Worm (Caenorhabditis elegans) whole organism, mixed stage, embryonic: ENCODE measurements around the gene arle-14.

ENCODE experiments used
- M03D4.4 ChIP-seq: sonication (generic microtip); optimal IDR thresholded peaks from 2 replicates; lab custom pipeline; 2017; ENCODE audit warnings: mild to moderate bottlenecking, missing genetic modification characterization, missing compliant biosample characterization
- bed-3 ChIP-seq: fragments of 200-800 bp; sonication (Bioruptor generic); optimal IDR thresholded peaks from 3 replicates; lab custom pipeline; 2018; ENCODE audit warnings: mild to moderate bottlenecking, missing genetic modification characterization, moderate library complexity, missing compliant biosample characterization
- blmp-1 ChIP-seq: fragments of 150-350 bp; optimal IDR thresholded peaks from 2 replicates; lab custom pipeline; 2014; ENCODE audit warnings: missing biosample characterization, missing genetic modification characterization
- ceh-39 ChIP-seq: fragments of 150-350 bp; optimal IDR thresholded peaks from 2 replicates; lab custom pipeline; 2014; ENCODE audit warnings: missing biosample characterization, missing genetic modification characterization
- ceh-43 ChIP-seq: fragments of 200-800 bp; sonication (Bioruptor generic); optimal IDR thresholded peaks from 2 replicates; lab custom pipeline; 2018; ENCODE audit warnings: mild to moderate bottlenecking, missing genetic modification characterization, moderate library complexity, missing compliant biosample characterization
- ceh-83 ChIP-seq: fragments of 200-800 bp; sonication (Bioruptor generic); optimal IDR thresholded peaks from 2 replicates; lab custom pipeline; 2018; ENCODE audit warnings: mild to moderate bottlenecking, missing genetic modification characterization, missing compliant biosample characterization
- ces-1 ChIP-seq: fragments of 150-350 bp; optimal IDR thresholded peaks from 2 replicates; lab custom pipeline; 2014; ENCODE audit warnings: missing biosample characterization, missing genetic modification reagents, missing genetic modification characterization
- cnd-1 ChIP-seq: fragments of 200-800 bp; sonication (Bioruptor generic); optimal IDR thresholded peaks from 2 replicates; lab custom pipeline; 2018; ENCODE audit warnings: mild to moderate bottlenecking, missing genetic modification characterization, missing compliant biosample characterization
- drap-1 ChIP-seq: fragments of 200-800 bp; sonication (Bioruptor generic); optimal IDR thresholded peaks from 3 replicates; lab custom pipeline; 2018; ENCODE audit warnings: mild to moderate bottlenecking, missing genetic modification characterization, missing compliant biosample characterization
- elt-1 ChIP-seq: sonication (generic microtip); optimal IDR thresholded peaks from 2 replicates; lab custom pipeline; 2017; ENCODE audit warnings: missing genetic modification characterization, mild to moderate bottlenecking, missing compliant biosample characterization, antibody characterized with exemption, moderate library complexity, borderline replicate concordance; ENCODE audit not compliant: insufficient read depth
- elt-3 ChIP-seq: fragments of 150-350 bp; optimal IDR thresholded peaks from 2 replicates; lab custom pipeline; 2014; ENCODE audit warnings: missing biosample characterization, missing genetic modification characterization
- flh-1 ChIP-seq: fragments of 200-800 bp; sonication (Bioruptor generic); optimal IDR thresholded peaks from 2 replicates; lab custom pipeline; 2018; ENCODE audit warnings: mild to moderate bottlenecking, missing genetic modification characterization, moderate library complexity, missing compliant biosample characterization
- ham-2 ChIP-seq: fragments of 200-800 bp; sonication (Bioruptor generic); optimal IDR thresholded peaks from 2 replicates; lab custom pipeline; 2018; ENCODE audit warnings: mild to moderate bottlenecking, missing genetic modification characterization, missing compliant biosample characterization
- hlh-1 ChIP-seq: fragments of 150-350 bp; optimal IDR thresholded peaks from 2 replicates; lab custom pipeline; 2014; ENCODE audit warnings: missing biosample characterization, missing genetic modification reagents, missing genetic modification characterization
- lin-13 ChIP-seq: fragments of 150-350 bp; optimal IDR thresholded peaks from 2 replicates; lab custom pipeline; 2014; ENCODE audit warnings: missing biosample characterization, missing genetic modification characterization
- lin-32 ChIP-seq: fragments of 200-800 bp; sonication (Bioruptor generic); optimal IDR thresholded peaks from 2 replicates; lab custom pipeline; 2018; ENCODE audit warnings: mild to moderate bottlenecking, missing genetic modification characterization, missing compliant biosample characterization
- lsy-2 ChIP-seq: fragments of 150-350 bp; optimal IDR thresholded peaks from 2 replicates; lab custom pipeline; 2014; ENCODE audit warnings: missing biosample characterization, missing genetic modification characterization
- mab-5 ChIP-seq: fragments of 150-350 bp; optimal IDR thresholded peaks from 2 replicates; lab custom pipeline; 2014; ENCODE audit warnings: missing biosample characterization, missing genetic modification characterization
- mep-1 ChIP-seq: fragments of 150-350 bp; optimal IDR thresholded peaks from 2 replicates; lab custom pipeline; 2017; ENCODE audit warnings: missing biosample characterization, missing genetic modification reagents, missing genetic modification characterization, inconsistent platforms
- mls-2 ChIP-seq: sonication (generic microtip); optimal IDR thresholded peaks from 2 replicates; lab custom pipeline; 2016; ENCODE audit warnings: mild to moderate bottlenecking, missing genetic modification characterization, moderate library complexity, missing compliant biosample characterization
- nhr-12 ChIP-seq: fragments of 150-350 bp; optimal IDR thresholded peaks from 2 replicates; lab custom pipeline; 2014; ENCODE audit warnings: missing biosample characterization, missing genetic modification characterization
- nhr-2 ChIP-seq: fragments of 150-350 bp; optimal IDR thresholded peaks from 2 replicates; lab custom pipeline; 2014; ENCODE audit warnings: missing biosample characterization, missing genetic modification characterization
- nhr-237 ChIP-seq: fragments of 150-350 bp; optimal IDR thresholded peaks from 2 replicates; lab custom pipeline; 2014; ENCODE audit warnings: missing biosample characterization, missing genetic modification characterization
- nhr-28 ChIP-seq: fragments of 150-350 bp; optimal IDR thresholded peaks from 2 replicates; lab custom pipeline; 2014; ENCODE audit warnings: missing biosample characterization, missing genetic modification characterization
- nhr-76 ChIP-seq: sonication (generic microtip); optimal IDR thresholded peaks from 2 replicates; lab custom pipeline; 2017; ENCODE audit warnings: missing biosample characterization, missing genetic modification characterization
- pha-4 ChIP-seq: fragments of 150-350 bp; optimal IDR thresholded peaks from 2 replicates; lab custom pipeline; 2018; ENCODE audit warnings: missing biosample characterization, missing genetic modification reagents, missing genetic modification characterization
- sem-2 ChIP-seq: fragments of 200-800 bp; sonication (Bioruptor generic); optimal IDR thresholded peaks from 2 replicates; lab custom pipeline; 2018; ENCODE audit warnings: mild to moderate bottlenecking, missing genetic modification characterization, missing compliant biosample characterization
- snpc-4 ChIP-seq: fragments of 150-350 bp; optimal IDR thresholded peaks from 2 replicates; lab custom pipeline; 2014; ENCODE audit warnings: missing biosample characterization, missing genetic modification characterization
- sptf-1 ChIP-seq: sonication (generic microtip); optimal IDR thresholded peaks from 2 replicates; lab custom pipeline; 2017; ENCODE audit warnings: mild to moderate bottlenecking, missing genetic modification characterization, moderate library complexity, missing compliant biosample characterization
- tbx-8 ChIP-seq: fragments of 200-800 bp; sonication (Bioruptor generic); optimal IDR thresholded peaks from 2 replicates; lab custom pipeline; 2018; ENCODE audit warnings: mild to moderate bottlenecking, missing genetic modification characterization, moderate library complexity, missing compliant biosample characterization
- unc-120 ChIP-seq: sonication (generic microtip); optimal IDR thresholded peaks from 2 replicates; lab custom pipeline; 2017; ENCODE audit warnings: missing genetic modification characterization, missing compliant biosample characterization; ENCODE audit not compliant: poor library complexity, severe bottlenecking
- unc-39 ChIP-seq: fragments of 150-350 bp; optimal IDR thresholded peaks from 2 replicates; lab custom pipeline; 2014; ENCODE audit warnings: missing biosample characterization, missing genetic modification characterization
- unc-62 ChIP-seq: fragments of 150-350 bp; optimal IDR thresholded peaks from 2 replicates; lab custom pipeline; 2014; ENCODE audit warnings: missing biosample characterization, missing genetic modification reagents, missing genetic modification characterization
- zip-8 ChIP-seq: fragments of 150-350 bp; optimal IDR thresholded peaks from 2 replicates; lab custom pipeline; 2014; ENCODE audit warnings: missing biosample characterization, missing genetic modification characterization
- ztf-11 ChIP-seq: fragments of 150-350 bp; optimal IDR thresholded peaks from 2 replicates; lab custom pipeline; 2014; ENCODE audit warnings: missing biosample characterization, missing genetic modification characterization

Gene arle-14

DNA sequence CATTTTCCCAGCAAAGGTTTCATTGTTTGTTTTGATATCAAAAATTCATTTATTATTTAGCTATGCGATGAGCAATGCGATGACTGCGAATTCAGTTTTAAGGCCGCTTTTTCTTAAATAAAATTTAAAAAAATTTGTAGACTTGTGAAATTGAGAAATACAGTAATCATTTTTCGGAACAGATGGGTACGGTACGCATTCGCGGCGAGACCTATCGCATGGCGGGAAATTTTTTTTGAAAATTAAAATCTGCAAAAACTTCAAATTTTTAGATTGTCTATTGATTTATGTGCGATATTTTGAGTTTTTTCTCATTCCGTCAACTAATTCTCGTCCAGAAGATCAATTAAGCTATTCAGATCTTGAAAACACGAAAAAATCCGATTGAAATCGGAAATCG lies 29.2 kb upstream of the arle-14 start:
- TF ChIP-seq mep-1 (no peak), bed-3 (GFP tag; lab: Kevin White, UChicago) (no peak), ces-1 (GFP tag; lab: Kevin White, UChicago) (no peak), mab-5 (tag; lab: Kevin White, UChicago) (no peak), snpc-4 (tag; lab: Kevin White, UChicago) (no peak), blmp-1 (tag; lab: Kevin White, UChicago) (no peak), flh-1 (GFP tag; lab: Kevin White, UChicago) (no peak), nhr-237 (no peak), unc-39 (no peak), nhr-76 (tag; lab: Kevin White, UChicago) (no peak), elt-1 (tag; lab: Kevin White, UChicago) (no peak), lin-32 (no peak), nhr-12 (tag; lab: Kevin White, UChicago) (no peak), elt-3 (no peak), M03D4.4 (tag; lab: Kevin White, UChicago) (no peak)

DNA sequence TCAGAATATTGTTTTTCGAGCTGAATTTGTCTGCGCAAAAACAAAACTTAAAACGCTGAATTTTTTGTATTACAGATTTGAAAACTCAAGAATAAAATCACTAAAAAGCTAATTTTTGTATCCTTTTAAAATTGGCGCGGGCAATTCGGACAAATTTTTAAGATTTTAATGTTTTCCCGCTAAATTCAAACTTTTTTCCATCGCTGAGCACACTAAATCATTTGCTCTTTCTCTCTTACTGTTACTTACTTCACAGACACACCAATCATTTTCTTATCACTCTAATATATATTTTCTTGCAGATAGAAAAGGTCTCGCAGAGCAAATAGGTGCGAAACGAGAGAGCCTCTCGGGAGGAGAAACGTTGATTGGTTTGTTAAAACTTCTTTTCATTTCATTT lies 28.8 kb upstream of the arle-14 start, which contains the start of gene par-3:
Gene par-3 (plus strand): TSS at position 301 of the 400 bp plus-strand sequence.
- TF ChIP-seq sem-2 (GFP tag; lab: Kevin White, UChicago) (no peak), mls-2 (tag; lab: Kevin White, UChicago) (no peak), ham-2 (GFP tag; lab: Kevin White, UChicago) (no peak), blmp-1 (tag; lab: Kevin White, UChicago) (no peak), tbx-8 (GFP tag; lab: Kevin White, UChicago) (no peak)

DNA sequence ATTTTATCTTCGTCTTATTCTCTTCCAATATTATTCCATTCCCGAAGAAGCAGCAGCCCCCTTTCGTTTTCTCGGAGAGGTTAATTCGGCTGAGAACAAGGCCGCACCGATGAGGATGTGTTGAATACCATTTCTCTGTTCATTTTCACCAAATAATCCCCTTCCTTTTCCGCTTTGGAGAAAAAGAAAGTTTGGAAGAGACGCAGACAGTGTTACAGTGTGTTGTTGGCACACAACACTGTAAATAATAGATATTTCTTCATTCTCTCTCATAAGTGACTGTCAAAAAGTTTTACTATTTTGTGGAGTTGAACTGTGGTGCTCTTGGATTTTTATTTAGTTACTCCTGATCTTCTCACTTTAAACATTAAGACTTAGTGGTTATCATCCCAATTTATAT lies 27.4 kb upstream of the arle-14 start:
- TF ChIP-seq pha-4 (tag; lab: Kevin White, UChicago) (peak; percentile 38), blmp-1 (tag; lab: Kevin White, UChicago) (peak; percentile 91), mls-2 (tag; lab: Kevin White, UChicago) (no peak)

DNA sequence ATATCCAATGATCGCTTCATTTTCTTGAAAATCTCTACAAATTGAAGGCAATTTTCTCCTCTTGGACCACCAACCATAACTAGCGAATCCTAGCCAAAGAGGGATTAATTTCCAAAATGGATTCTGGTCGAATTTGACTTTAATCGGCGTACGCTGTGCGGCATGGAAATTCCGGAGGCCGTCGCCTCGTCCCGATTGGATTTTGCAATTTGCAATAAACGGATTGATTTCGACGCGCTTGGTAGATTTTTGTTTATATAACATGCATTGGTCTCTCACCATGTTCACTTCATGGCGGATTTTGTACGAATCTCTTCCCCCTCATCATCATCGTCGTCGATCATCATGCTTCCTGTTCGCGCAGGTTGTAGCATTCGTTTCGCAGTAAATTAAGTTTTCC lies 27.0 kb upstream of the arle-14 start:
- TF ChIP-seq snpc-4 (tag; lab: Kevin White, UChicago) (no peak), ham-2 (GFP tag; lab: Kevin White, UChicago) (peak; percentile 3), ces-1 (GFP tag; lab: Kevin White, UChicago) (peak; percentile 68), unc-39 (no peak), nhr-12 (tag; lab: Kevin White, UChicago) (no peak), ceh-43 (GFP tag; lab: Kevin White, UChicago) (no peak)

DNA sequence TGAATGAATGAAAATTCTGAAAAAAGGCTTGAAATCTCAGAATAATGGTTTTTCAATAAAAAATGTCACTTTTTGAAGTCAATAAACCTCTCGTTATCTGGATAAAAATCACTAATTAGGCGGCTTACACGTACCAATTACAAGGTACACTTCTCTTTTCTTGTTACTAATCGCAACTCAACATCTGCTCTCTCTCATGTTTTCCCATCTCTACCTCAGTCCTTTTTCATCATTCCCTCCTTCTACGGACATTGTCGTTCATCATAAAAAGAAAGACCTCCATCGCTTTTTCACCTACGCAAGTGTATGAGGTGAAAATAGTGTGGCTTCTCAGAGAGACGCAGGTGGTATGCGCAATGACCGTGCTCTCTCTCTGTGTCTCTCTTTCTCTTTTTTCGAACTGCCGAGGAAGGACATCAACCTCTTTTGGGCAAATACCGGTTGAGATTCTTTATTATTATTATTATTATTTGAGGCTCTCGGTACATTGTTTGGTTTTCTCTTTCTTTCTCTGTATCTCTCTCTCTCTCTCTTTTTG lies 24.7 kb upstream of the arle-14 start:
- peak; percentile 62 for TF ChIP-seq ham-2 (GFP tag; lab: Kevin White, UChicago)
- TF ChIP-seq mls-2 (tag; lab: Kevin White, UChicago): peak; percentile 63
- no peak for TF ChIP-seq ceh-43 (GFP tag; lab: Kevin White, UChicago)
- no peak for TF ChIP-seq hlh-1 (tag; lab: Kevin White, UChicago)
- no peak for TF ChIP-seq lin-32
- no peak for TF ChIP-seq nhr-28 (tag; lab: Kevin White, UChicago)
- TF ChIP-seq mep-1: no peak
- peak; percentile 19 for TF ChIP-seq cnd-1
- TF ChIP-seq ces-1 (GFP tag; lab: Kevin White, UChicago): no peak
- peak; percentile 78 for TF ChIP-seq elt-1 (tag; lab: Kevin White, UChicago)
- TF ChIP-seq drap-1 (GFP tag; lab: Kevin White, UChicago): no peak
- no peak for TF ChIP-seq ceh-83 (GFP tag; lab: Kevin White, UChicago)
- TF ChIP-seq bed-3 (GFP tag; lab: Kevin White, UChicago): no peak
- TF ChIP-seq lin-13: no peak
- peak; percentile 53 for TF ChIP-seq zip-8
- TF ChIP-seq nhr-76 (tag; lab: Kevin White, UChicago): no peak
- no peak for TF ChIP-seq pha-4 (tag; lab: Kevin White, UChicago)
- TF ChIP-seq unc-62 (GFP tag; lab: Kevin White, UChicago): no peak
- TF ChIP-seq ztf-11: no peak
- peak; percentile 98 for TF ChIP-seq nhr-2
- TF ChIP-seq nhr-237: no peak
- no peak for TF ChIP-seq M03D4.4 (tag; lab: Kevin White, UChicago)
- TF ChIP-seq flh-1 (GFP tag; lab: Kevin White, UChicago): no peak
- no peak for TF ChIP-seq nhr-12 (tag; lab: Kevin White, UChicago)
- no peak for TF ChIP-seq ceh-39
- no peak for TF ChIP-seq tbx-8 (GFP tag; lab: Kevin White, UChicago)
- TF ChIP-seq sptf-1 (tag; lab: Kevin White, UChicago): peak; percentile 29
- TF ChIP-seq unc-120 (tag; lab: Kevin White, UChicago): no peak
- TF ChIP-seq elt-3: no peak
- no peak for TF ChIP-seq snpc-4 (tag; lab: Kevin White, UChicago)
- no peak for TF ChIP-seq sem-2 (GFP tag; lab: Kevin White, UChicago)
- no peak for TF ChIP-seq mab-5 (tag; lab: Kevin White, UChicago)
- peak; percentile 1 for TF ChIP-seq lsy-2 (tag; lab: Kevin White, UChicago)
- no peak for TF ChIP-seq unc-39
- no peak for TF ChIP-seq blmp-1 (tag; lab: Kevin White, UChicago)
